Fruit fly (Drosophila melanogaster): Measurements from ENCODE around the gene CG43082.
A peak's percentile ranks its signal among the peaks of the same experiment; 100 is the strongest.

- TF ChIP-seq Vsx2 (GFP tag; optimal IDR thresholded peaks at IDR 0.05; ENCODE audit: partially characterized antibody) (peak; percentile 39), dsf (GFP tag; optimal IDR thresholded peaks at IDR 0.05; ENCODE audit: borderline replicate concordance) (no peak), dmrt93B (GFP tag; optimal IDR thresholded peaks at IDR 0.05) (no peak)
Observed at dm6 chr3L:15699626-15700337, 38.1 kb downstream of the CG43082 start, which contains the start of gene comm2.

All from whole organism, wandering third instar larva.